Worm (Caenorhabditis elegans): Measurements from ENCODE around the gene eef-1B.1.
"Not testable (repeated sequence)": the region's sequence is repeated elsewhere in the genome, so short reads cannot be mapped to it uniquely, and the experiment has no call there.

The eef-1B.1 gene

ce11 chrIII:7972061-7972460, 1.1 kb downstream of the eef-1B.1 start, which contains the start of gene F54H12.5:
Gene F54H12.5 (minus strand): TSS chrIII:7972161.
- TF ChIP-seq nhr-76 (tag; optimal IDR thresholded peaks at IDR 0.05) (no peak), unc-39 (tag; optimal IDR thresholded peaks at IDR 0.05) (no peak), ztf-11 (tag; optimal IDR thresholded peaks at IDR 0.05) (no peak), unc-62 (GFP tag; optimal IDR thresholded peaks at IDR 0.05) (no peak), ZK546.5 (tag; optimal IDR thresholded peaks at IDR 0.05) (no peak), ceh-82 (tag; optimal IDR thresholded peaks at IDR 0.05) (no peak), snpc-4 (tag; optimal IDR thresholded peaks at IDR 0.05) (no peak), ceh-28 (tag; optimal IDR thresholded peaks at IDR 0.05) (no peak), nhr-237 (tag; optimal IDR thresholded peaks at IDR 0.05) (no peak), egl-5 (tag; optimal IDR thresholded peaks at IDR 0.05) (no peak), R02D3.7 (tag; optimal IDR thresholded peaks at IDR 0.05) (no peak), elt-1 (tag; optimal IDR thresholded peaks at IDR 0.05) (no peak), nhr-43 (tag; optimal IDR thresholded peaks at IDR 0.05; ENCODE audit: poor library complexity, severe bottlenecking) (no peak)

ce11 chrIII:7969121-7969520, 4.1 kb downstream of the eef-1B.1 start, which contains the start of the genes F54H12.8 and F54H12.7:
Gene F54H12.8 (minus strand): TSS chrIII:7969221.
Gene F54H12.7 (plus strand): TSS chrIII:7969349.
- no peak for TF ChIP-seq nhr-25 (tag; optimal IDR thresholded peaks at IDR 0.05)
- no peak for TF ChIP-seq egl-27 (tag; optimal IDR thresholded peaks at IDR 0.05)
- no peak for TF ChIP-seq nhr-28 (tag; optimal IDR thresholded peaks at IDR 0.05)
- no peak for TF ChIP-seq unc-62 (GFP tag; optimal IDR thresholded peaks at IDR 0.05)
- TF ChIP-seq nhr-12 (tag; optimal IDR thresholded peaks at IDR 0.05), result no peak
- TF ChIP-seq nhr-23 (tag; optimal IDR thresholded peaks at IDR 0.05), result no peak

ce11 chrIII:7964281-7964680, 8.9 kb downstream of the eef-1B.1 start, which contains the start of gene F54H12.2:
Gene F54H12.2 (plus strand): TSS chrIII:7964581.
- not testable (repeated sequence) for TF ChIP-seq fkh-2, hmg-11, R02D3.7 (tag; optimal IDR thresholded peaks at IDR 0.05)

ce11 chrIII:7962641-7963040, 10.5 kb downstream of the eef-1B.1 start, which contains the start of gene F54H12.4:
Gene F54H12.4 (minus strand): TSS chrIII:7962741.
- TF ChIP-seq ztf-4 (tag; optimal IDR thresholded peaks at IDR 0.05); ceh-82 (tag; optimal IDR thresholded peaks at IDR 0.05); nfya-1 (tag; optimal IDR thresholded peaks at IDR 0.05; ENCODE audit: insufficient read depth): not testable (repeated sequence)

- not testable (repeated sequence) for TF ChIP-seq lsy-12 (tag; optimal IDR thresholded peaks at IDR 0.05); sea-2 (GFP tag; optimal IDR thresholded peaks at IDR 0.05); egl-5 (tag; optimal IDR thresholded peaks at IDR 0.05)
Measured at ce11 chrIII:7958922-7959609, 14.1 kb downstream of the eef-1B.1 start, which contains the start of gene F54H12.10. Gene F54H12.10 (minus strand): TSS chrIII:7958972.

ce11 chrIII:7958085-7958484, 15.1 kb downstream of the eef-1B.1 start, which contains the start of gene C29E4.11:
Gene C29E4.11 (minus strand): TSS chrIII:7958114.
- no peak for TF ChIP-seq hmg-11 (tag; optimal IDR thresholded peaks at IDR 0.05)
- no peak for TF ChIP-seq nhr-12 (tag; optimal IDR thresholded peaks at IDR 0.05)
- peak; percentile 32 for TF ChIP-seq nfya-1 (tag; optimal IDR thresholded peaks at IDR 0.05; ENCODE audit: insufficient read depth)
- peak; percentile 66 for TF ChIP-seq pha-4 (tag; optimal IDR thresholded peaks at IDR 0.05)
- peak; percentile 30 for TF ChIP-seq nhr-23 (tag; optimal IDR thresholded peaks at IDR 0.05)
- TF ChIP-seq unc-39 (tag; optimal IDR thresholded peaks at IDR 0.05), result no peak

ce11 chrIII:7956965-7957364, 16.2 kb downstream of the eef-1B.1 start, which contains the start of gene C29E4.9:
Gene C29E4.9 (minus strand): TSS chrIII:7957065.
- TF ChIP-seq egl-5 (tag; optimal IDR thresholded peaks at IDR 0.05), result no peak
- TF ChIP-seq nhr-11 (tag; optimal IDR thresholded peaks at IDR 0.05), result no peak
- TF ChIP-seq lin-39 (tag; optimal IDR thresholded peaks at IDR 0.05), result no peak
- no peak for TF ChIP-seq nhr-77 (tag; optimal IDR thresholded peaks at IDR 0.05)
- no peak for TF ChIP-seq elt-1 (tag; optimal IDR thresholded peaks at IDR 0.05)
- no peak for TF ChIP-seq fos-1 (tag; optimal IDR thresholded peaks at IDR 0.05)
- no peak for TF ChIP-seq zag-1 (tag; optimal IDR thresholded peaks at IDR 0.05)
- no peak for TF ChIP-seq hmg-11 (tag; optimal IDR thresholded peaks at IDR 0.05)
- no peak for TF ChIP-seq ceh-28 (tag; optimal IDR thresholded peaks at IDR 0.05)
- no peak for TF ChIP-seq ama-1 (optimal IDR thresholded peaks at IDR 0.05)
- TF ChIP-seq unc-39 (tag; optimal IDR thresholded peaks at IDR 0.05), result no peak
- TF ChIP-seq mml-1 (tag; optimal IDR thresholded peaks at IDR 0.05), result no peak
- no peak for TF ChIP-seq nhr-23 (tag; optimal IDR thresholded peaks at IDR 0.05)

Measured in whole organism, L3 larva.